Worm (Caenorhabditis elegans) whole organism, mixed stage, embryonic: ENCODE results near the gene D1046.18.

Source experiments
- M03D4.4 ChIP-seq: sonication (generic microtip); optimal IDR thresholded peaks from 2 replicates; lab custom pipeline; 2017; ENCODE audit warnings: mild to moderate bottlenecking, missing genetic modification characterization, missing compliant biosample characterization
- bed-3 ChIP-seq: fragments of 200-800 bp; sonication (Bioruptor generic); optimal IDR thresholded peaks from 3 replicates; lab custom pipeline; 2018; ENCODE audit warnings: mild to moderate bottlenecking, missing genetic modification characterization, moderate library complexity, missing compliant biosample characterization
- blmp-1 ChIP-seq: fragments of 150-350 bp; optimal IDR thresholded peaks from 2 replicates; lab custom pipeline; 2014; ENCODE audit warnings: missing biosample characterization, missing genetic modification characterization
- ceh-39 ChIP-seq: fragments of 150-350 bp; optimal IDR thresholded peaks from 2 replicates; lab custom pipeline; 2014; ENCODE audit warnings: missing biosample characterization, missing genetic modification characterization
- ceh-43 ChIP-seq: fragments of 200-800 bp; sonication (Bioruptor generic); optimal IDR thresholded peaks from 2 replicates; lab custom pipeline; 2018; ENCODE audit warnings: mild to moderate bottlenecking, missing genetic modification characterization, moderate library complexity, missing compliant biosample characterization
- ces-1 ChIP-seq: fragments of 150-350 bp; optimal IDR thresholded peaks from 2 replicates; lab custom pipeline; 2014; ENCODE audit warnings: missing biosample characterization, missing genetic modification reagents, missing genetic modification characterization
- cnd-1 ChIP-seq: fragments of 200-800 bp; sonication (Bioruptor generic); optimal IDR thresholded peaks from 2 replicates; lab custom pipeline; 2018; ENCODE audit warnings: mild to moderate bottlenecking, missing genetic modification characterization, missing compliant biosample characterization
- drap-1 ChIP-seq: fragments of 200-800 bp; sonication (Bioruptor generic); optimal IDR thresholded peaks from 3 replicates; lab custom pipeline; 2018; ENCODE audit warnings: mild to moderate bottlenecking, missing genetic modification characterization, missing compliant biosample characterization
- elt-1 ChIP-seq: sonication (generic microtip); optimal IDR thresholded peaks from 2 replicates; lab custom pipeline; 2017; ENCODE audit warnings: missing genetic modification characterization, mild to moderate bottlenecking, missing compliant biosample characterization, antibody characterized with exemption, moderate library complexity, borderline replicate concordance; ENCODE audit not compliant: insufficient read depth
- elt-3 ChIP-seq: fragments of 150-350 bp; optimal IDR thresholded peaks from 2 replicates; lab custom pipeline; 2014; ENCODE audit warnings: missing biosample characterization, missing genetic modification characterization
- flh-1 ChIP-seq: fragments of 200-800 bp; sonication (Bioruptor generic); optimal IDR thresholded peaks from 2 replicates; lab custom pipeline; 2018; ENCODE audit warnings: mild to moderate bottlenecking, missing genetic modification characterization, moderate library complexity, missing compliant biosample characterization
- ham-2 ChIP-seq: fragments of 200-800 bp; sonication (Bioruptor generic); optimal IDR thresholded peaks from 2 replicates; lab custom pipeline; 2018; ENCODE audit warnings: mild to moderate bottlenecking, missing genetic modification characterization, missing compliant biosample characterization
- hlh-1 ChIP-seq: fragments of 150-350 bp; optimal IDR thresholded peaks from 2 replicates; lab custom pipeline; 2014; ENCODE audit warnings: missing biosample characterization, missing genetic modification reagents, missing genetic modification characterization
- lin-13 ChIP-seq: fragments of 150-350 bp; optimal IDR thresholded peaks from 2 replicates; lab custom pipeline; 2014; ENCODE audit warnings: missing biosample characterization, missing genetic modification characterization
- lin-32 ChIP-seq: fragments of 200-800 bp; sonication (Bioruptor generic); optimal IDR thresholded peaks from 2 replicates; lab custom pipeline; 2018; ENCODE audit warnings: mild to moderate bottlenecking, missing genetic modification characterization, missing compliant biosample characterization
- lsy-2 ChIP-seq: fragments of 150-350 bp; optimal IDR thresholded peaks from 2 replicates; lab custom pipeline; 2014; ENCODE audit warnings: missing biosample characterization, missing genetic modification characterization
- mab-5 ChIP-seq: fragments of 150-350 bp; optimal IDR thresholded peaks from 2 replicates; lab custom pipeline; 2014; ENCODE audit warnings: missing biosample characterization, missing genetic modification characterization
- mep-1 ChIP-seq: fragments of 150-350 bp; optimal IDR thresholded peaks from 2 replicates; lab custom pipeline; 2017; ENCODE audit warnings: missing biosample characterization, missing genetic modification reagents, missing genetic modification characterization, inconsistent platforms
- nhr-12 ChIP-seq: fragments of 150-350 bp; optimal IDR thresholded peaks from 2 replicates; lab custom pipeline; 2014; ENCODE audit warnings: missing biosample characterization, missing genetic modification characterization
- nhr-2 ChIP-seq: fragments of 150-350 bp; optimal IDR thresholded peaks from 2 replicates; lab custom pipeline; 2014; ENCODE audit warnings: missing biosample characterization, missing genetic modification characterization
- nhr-237 ChIP-seq: fragments of 150-350 bp; optimal IDR thresholded peaks from 2 replicates; lab custom pipeline; 2014; ENCODE audit warnings: missing biosample characterization, missing genetic modification characterization
- nhr-28 ChIP-seq: fragments of 150-350 bp; optimal IDR thresholded peaks from 2 replicates; lab custom pipeline; 2014; ENCODE audit warnings: missing biosample characterization, missing genetic modification characterization
- nhr-76 ChIP-seq: sonication (generic microtip); optimal IDR thresholded peaks from 2 replicates; lab custom pipeline; 2017; ENCODE audit warnings: missing biosample characterization, missing genetic modification characterization
- pha-4 ChIP-seq: fragments of 150-350 bp; optimal IDR thresholded peaks from 2 replicates; lab custom pipeline; 2018; ENCODE audit warnings: missing biosample characterization, missing genetic modification reagents, missing genetic modification characterization
- sem-2 ChIP-seq: fragments of 200-800 bp; sonication (Bioruptor generic); optimal IDR thresholded peaks from 2 replicates; lab custom pipeline; 2018; ENCODE audit warnings: mild to moderate bottlenecking, missing genetic modification characterization, missing compliant biosample characterization
- snpc-4 ChIP-seq: fragments of 150-350 bp; optimal IDR thresholded peaks from 2 replicates; lab custom pipeline; 2014; ENCODE audit warnings: missing biosample characterization, missing genetic modification characterization
- sptf-1 ChIP-seq: sonication (generic microtip); optimal IDR thresholded peaks from 2 replicates; lab custom pipeline; 2017; ENCODE audit warnings: mild to moderate bottlenecking, missing genetic modification characterization, moderate library complexity, missing compliant biosample characterization
- tbx-8 ChIP-seq: fragments of 200-800 bp; sonication (Bioruptor generic); optimal IDR thresholded peaks from 2 replicates; lab custom pipeline; 2018; ENCODE audit warnings: mild to moderate bottlenecking, missing genetic modification characterization, moderate library complexity, missing compliant biosample characterization
- unc-120 ChIP-seq: sonication (generic microtip); optimal IDR thresholded peaks from 2 replicates; lab custom pipeline; 2017; ENCODE audit warnings: missing genetic modification characterization, missing compliant biosample characterization; ENCODE audit not compliant: poor library complexity, severe bottlenecking
- unc-39 ChIP-seq: fragments of 150-350 bp; optimal IDR thresholded peaks from 2 replicates; lab custom pipeline; 2014; ENCODE audit warnings: missing biosample characterization, missing genetic modification characterization
- unc-62 ChIP-seq: fragments of 150-350 bp; optimal IDR thresholded peaks from 2 replicates; lab custom pipeline; 2014; ENCODE audit warnings: missing biosample characterization, missing genetic modification reagents, missing genetic modification characterization
- zip-8 ChIP-seq: fragments of 150-350 bp; optimal IDR thresholded peaks from 2 replicates; lab custom pipeline; 2014; ENCODE audit warnings: missing biosample characterization, missing genetic modification characterization

D1046.18 gene

DNA sequence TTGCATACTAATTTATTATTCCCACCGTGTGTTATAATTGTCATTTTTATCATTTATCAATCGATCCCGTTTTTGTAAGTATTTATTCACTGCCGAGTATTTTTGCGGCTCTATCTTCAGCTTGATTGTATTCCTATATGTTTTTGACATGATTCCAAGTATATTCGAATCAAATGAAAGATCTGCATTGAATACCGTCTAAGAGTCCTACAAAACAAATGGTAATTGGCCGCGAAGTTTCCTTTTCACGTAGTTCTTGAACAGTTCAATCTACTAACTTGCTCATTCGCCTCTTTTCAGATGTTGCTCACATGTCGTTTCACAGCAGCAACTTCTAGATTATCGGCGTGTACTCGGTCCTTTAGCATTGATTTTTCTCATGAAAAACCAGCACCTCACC, 37.5 kb upstream of the D1046.18 start, which contains the start of gene C27B7.2:
TSS of gene C27B7.2 (plus strand) at position 301 of the 400 bp plus-strand sequence.
- no peak for TF ChIP-seq ces-1 (GFP tag; lab: Kevin White, UChicago)
- TF ChIP-seq nhr-12 = no peak
- TF ChIP-seq lin-32 (GFP tag; lab: Kevin White, UChicago) = no peak
- no peak for TF ChIP-seq cnd-1 (tag; lab: Kevin White, UChicago)
- TF ChIP-seq nhr-28 (tag; lab: Kevin White, UChicago) = no peak
- TF ChIP-seq nhr-2 (tag; lab: Kevin White, UChicago) = no peak
- no peak for TF ChIP-seq sem-2 (GFP tag; lab: Kevin White, UChicago)
- no peak for TF ChIP-seq pha-4 (tag; lab: Kevin White, UChicago)
- no peak for TF ChIP-seq nhr-76 (tag; lab: Kevin White, UChicago)
- no peak for TF ChIP-seq lsy-2 (tag; lab: Kevin White, UChicago)

- TF ChIP-seq unc-120 (tag; lab: Kevin White, UChicago) (peak; percentile 58), pha-4 (tag; lab: Kevin White, UChicago) (peak; percentile 90), mep-1 (tag; lab: Kevin White, UChicago) (peak; percentile 22), cnd-1 (tag; lab: Kevin White, UChicago) (no peak), elt-3 (no peak), lsy-2 (tag; lab: Kevin White, UChicago) (peak; percentile 40), ceh-39 (tag; lab: Kevin White, UChicago) (peak; percentile 20), sem-2 (GFP tag; lab: Kevin White, UChicago) (no peak), nhr-237 (tag; lab: Kevin White, UChicago) (peak; percentile 58), hlh-1 (peak; percentile 21), ces-1 (GFP tag; lab: Kevin White, UChicago) (peak; percentile 57)
Measured at ce11 chrIV:8893746-8894145, 36.3 kb upstream of the D1046.18 start, which contains the start of gene rad-54.L2. TSS of gene rad-54.L2 (plus strand) at chrIV:8894077.

- TF ChIP-seq lin-32 (GFP tag; lab: Kevin White, UChicago) (no peak), ham-2 (no peak), nhr-28 (tag; lab: Kevin White, UChicago) (no peak), snpc-4 (no peak), elt-3 (no peak), pha-4 (tag; lab: Kevin White, UChicago) (no peak), unc-62 (GFP tag; lab: Kevin White, UChicago) (no peak), sptf-1 (tag; lab: Kevin White, UChicago) (no peak), blmp-1 (tag; lab: Kevin White, UChicago) (no peak), tbx-8 (GFP tag; lab: Kevin White, UChicago) (no peak), elt-1 (tag; lab: Kevin White, UChicago) (no peak), nhr-76 (tag; lab: Kevin White, UChicago) (no peak), flh-1 (GFP tag; lab: Kevin White, UChicago) (no peak)
Measured at ce11 chrIV:8901346-8901745, 28.7 kb upstream of the D1046.18 start, which contains the start of gene C27B7.5. TSS of gene C27B7.5 (plus strand) at chrIV:8901646.

DNA sequence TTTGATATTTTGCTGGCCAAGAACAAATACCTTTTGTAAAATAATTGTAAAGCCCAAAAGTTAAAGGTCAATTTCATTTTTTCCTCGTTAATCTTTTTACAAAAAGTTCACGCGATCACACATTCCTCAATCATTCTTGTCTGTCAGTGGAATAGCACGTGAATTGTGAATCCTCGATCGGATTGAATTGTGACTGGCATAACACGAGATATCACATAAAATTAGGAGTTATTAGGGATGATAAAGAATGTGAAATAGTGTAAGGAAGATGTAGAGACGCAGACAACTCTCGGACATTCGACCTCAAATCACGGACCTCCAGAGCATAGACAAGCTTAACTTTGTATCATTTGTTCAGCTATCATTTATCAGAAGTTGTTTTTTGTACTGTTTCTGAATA, 23.9 kb upstream of the D1046.18 start, which contains the start of gene C27B7.6:
TSS of gene C27B7.6 (minus strand) at position 182 of the 400 bp plus-strand sequence.
- TF ChIP-seq elt-1 (tag; lab: Kevin White, UChicago) = no peak
- TF ChIP-seq nhr-2 (tag; lab: Kevin White, UChicago) = no peak
- TF ChIP-seq unc-39 (tag; lab: Kevin White, UChicago) = no peak
- TF ChIP-seq pha-4 (tag; lab: Kevin White, UChicago) = no peak
- TF ChIP-seq unc-62 (GFP tag; lab: Kevin White, UChicago) = peak; percentile 43
- TF ChIP-seq mab-5 (tag; lab: Kevin White, UChicago) = no peak
- no peak for TF ChIP-seq bed-3 (GFP tag; lab: Kevin White, UChicago)
- no peak for TF ChIP-seq lin-13
- TF ChIP-seq drap-1 (GFP tag; lab: Kevin White, UChicago) = no peak

ce11 chrIV:8906743-8907142, 23.3 kb upstream of the D1046.18 start, which contains the start of gene C27B7.7:
TSS of gene C27B7.7 (plus strand) at chrIV:8907043.
- TF ChIP-seq mep-1 (tag; lab: Kevin White, UChicago) (no peak), ceh-43 (GFP tag; lab: Kevin White, UChicago) (no peak), unc-120 (tag; lab: Kevin White, UChicago) (no peak), M03D4.4 (no peak), lin-13 (no peak), pha-4 (tag; lab: Kevin White, UChicago) (no peak), zip-8 (tag; lab: Kevin White, UChicago) (no peak), tbx-8 (GFP tag; lab: Kevin White, UChicago) (no peak), elt-3 (no peak), snpc-4 (no peak), nhr-28 (tag; lab: Kevin White, UChicago) (no peak), ces-1 (GFP tag; lab: Kevin White, UChicago) (no peak), cnd-1 (tag; lab: Kevin White, UChicago) (no peak), nhr-12 (no peak)
